Worm (Caenorhabditis elegans) whole organism, L4/young adult: ENCODE data around the gene nhr-132.

Source experiments
- W03F9.2 ChIP-seq: fragments of 150-350 bp; optimal IDR thresholded peaks from 2 replicates; lab custom pipeline; 2014; ENCODE audit warnings: missing biosample characterization, missing genetic modification characterization
- dao-5 ChIP-seq: sonication (generic microtip); optimal IDR thresholded peaks from 2 replicates; lab custom pipeline; 2016; ENCODE audit warnings: missing genotype, missing genetic modification characterization, moderate library complexity, missing compliant biosample characterization
- him-1 ChIP-seq: sonication (generic microtip); optimal IDR thresholded peaks from 2 replicates; lab custom pipeline; 2016; ENCODE audit warnings: missing genotype, missing genetic modification reagents, missing genetic modification characterization, missing compliant biosample characterization

nhr-132 gene

DNA sequence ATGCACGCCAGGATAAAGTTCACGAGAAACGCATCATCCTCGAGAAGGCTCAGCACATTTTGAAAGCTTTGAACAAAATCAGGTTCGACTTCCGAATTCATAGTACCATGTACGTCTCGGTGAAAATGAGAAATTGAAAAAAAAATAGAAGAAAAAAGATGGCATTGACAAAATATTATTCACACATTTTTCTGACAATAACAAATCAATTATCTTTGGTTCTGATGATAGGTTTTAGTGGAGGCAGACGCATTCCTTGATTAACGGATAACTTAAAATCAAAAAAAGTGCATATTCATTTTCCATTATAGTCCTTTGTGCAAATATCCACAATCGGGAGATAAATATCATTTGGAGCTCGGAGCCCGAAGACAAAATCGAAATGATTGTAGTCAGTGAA lies 12.7 kb upstream of the nhr-132 start, which contains the start of gene srw-107:
srw-107 (minus strand) TSS at position 101 of the 400 bp plus-strand sequence.
- no peak for TF ChIP-seq dao-5 (tag; lab: Kevin White, UChicago)

DNA sequence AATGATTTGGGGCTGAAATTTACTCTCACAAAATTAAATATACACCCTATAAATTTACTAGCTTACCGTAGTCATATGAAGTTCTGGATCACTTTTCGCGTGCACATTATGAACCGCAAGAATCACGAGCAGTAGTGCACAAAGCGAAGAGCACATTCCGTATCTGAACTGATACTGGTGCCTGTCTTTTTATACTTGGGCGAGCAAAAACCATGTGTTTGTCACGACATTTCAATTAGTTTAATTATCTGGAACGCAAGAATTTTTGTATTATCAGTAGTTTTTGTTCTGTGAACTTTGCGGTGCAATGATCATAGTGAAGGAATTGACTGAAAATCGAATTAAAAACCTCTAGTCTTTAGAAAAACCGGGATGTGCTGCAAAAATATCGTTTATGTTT lies 10.2 kb upstream of the nhr-132 start, which contains the start of gene lipl-3:
lipl-3 (minus strand) TSS at position 161 of the 400 bp plus-strand sequence.
- TF ChIP-seq W03F9.2 (tag; lab: Kevin White, UChicago) = no peak
- TF ChIP-seq him-1 = no peak
- no peak for TF ChIP-seq dao-5 (tag; lab: Kevin White, UChicago)

- TF ChIP-seq dao-5 (tag; lab: Kevin White, UChicago) (no peak), W03F9.2 (tag; lab: Kevin White, UChicago) (no peak), him-1 (no peak)
Observed at ce11 chrV:525040-525439, 9.2 kb upstream of the nhr-132 start, which contains the start of gene R11G11.16. Gene R11G11.16, minus strand, starts transcription at chrV:525140.

ce11 chrV:527602-528001 lies 6.6 kb upstream of the nhr-132 start, which contains the start of gene srw-108:
Gene srw-108, plus strand, starts transcription at chrV:527902.
- TF ChIP-seq him-1 (no peak), dao-5 (tag; lab: Kevin White, UChicago) (no peak), W03F9.2 (tag; lab: Kevin White, UChicago) (no peak)

- TF ChIP-seq him-1 (no peak), W03F9.2 (tag; lab: Kevin White, UChicago) (no peak), dao-5 (tag; lab: Kevin White, UChicago) (no peak)
Observed at ce11 chrV:532046-532445, 2.2 kb upstream of the nhr-132 start, which contains the start of gene nhr-58. Gene nhr-58, plus strand, starts transcription at chrV:532259.

DNA sequence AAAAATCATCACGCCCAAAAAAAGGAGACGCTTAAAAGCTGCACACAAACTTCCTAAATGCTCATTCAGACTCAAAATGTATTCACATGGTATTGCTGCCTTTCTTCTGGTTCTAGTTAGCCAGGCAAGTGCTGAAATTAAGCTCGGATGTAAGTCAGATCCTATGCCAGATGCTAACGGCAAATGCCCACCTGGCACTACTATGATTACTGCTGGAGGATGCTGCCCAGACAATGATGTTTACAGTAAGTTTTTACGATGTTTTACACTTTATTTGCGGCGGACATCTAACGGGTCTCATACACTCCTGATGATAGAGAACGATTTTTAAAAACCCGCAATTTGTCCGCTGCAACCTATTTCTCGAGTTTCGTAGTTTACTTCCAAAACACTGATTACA lies 2.3 kb downstream of the nhr-132 start, which contains the start of gene C14C6.5:
C14C6.5 (plus strand) TSS at position 58 of the 400 bp plus-strand sequence.
- no peak for TF ChIP-seq him-1
- TF ChIP-seq W03F9.2 (tag; lab: Kevin White, UChicago) = no peak
- TF ChIP-seq dao-5 (tag; lab: Kevin White, UChicago) = no peak

ce11 chrV:539040-539510 lies 4.8 kb downstream of the nhr-132 start, which contains the start of gene nhr-155:
Gene nhr-155, plus strand, starts transcription at chrV:539460.
- TF ChIP-seq him-1 (no peak), dao-5 (tag; lab: Kevin White, UChicago) (no peak)

ce11 chrV:541470-541869 lies 7.2 kb downstream of the nhr-132 start:
- no peak for TF ChIP-seq dao-5 (tag; lab: Kevin White, UChicago)
- TF ChIP-seq W03F9.2 (tag; lab: Kevin White, UChicago) = no peak
- no peak for TF ChIP-seq him-1

DNA sequence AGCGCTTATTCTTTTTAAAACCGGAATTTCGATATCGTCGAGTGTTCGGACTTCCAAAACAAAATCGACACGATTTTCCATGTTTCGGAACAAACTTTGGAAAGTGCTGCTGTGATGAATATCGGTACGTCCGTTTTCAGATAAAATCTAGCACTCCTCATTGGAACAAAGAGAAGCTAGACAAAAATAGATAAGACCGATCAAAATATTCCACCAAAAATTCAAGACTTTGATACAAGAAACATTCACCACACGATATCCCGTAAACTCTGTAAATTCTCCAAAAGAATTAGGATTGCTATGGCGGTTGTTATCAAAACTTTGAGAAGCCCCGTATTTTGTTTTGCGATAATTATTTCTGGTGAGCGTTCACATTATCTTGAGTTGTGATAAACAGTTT lies 8.9 kb downstream of the nhr-132 start, which contains the start of gene C14C6.3:
C14C6.3 (plus strand) TSS at position 301 of the 400 bp plus-strand sequence.
- TF ChIP-seq him-1 (no peak), W03F9.2 (tag; lab: Kevin White, UChicago) (no peak), dao-5 (tag; lab: Kevin White, UChicago) (no peak)

- no peak for TF ChIP-seq dao-5 (tag; lab: Kevin White, UChicago)
- TF ChIP-seq him-1 = no peak
- no peak for TF ChIP-seq W03F9.2 (tag; lab: Kevin White, UChicago)
Observed at ce11 chrV:547980-548379, 13.7 kb downstream of the nhr-132 start, which contains the start of gene C14C6.6. Gene C14C6.6, minus strand, starts transcription at chrV:548080.

DNA sequence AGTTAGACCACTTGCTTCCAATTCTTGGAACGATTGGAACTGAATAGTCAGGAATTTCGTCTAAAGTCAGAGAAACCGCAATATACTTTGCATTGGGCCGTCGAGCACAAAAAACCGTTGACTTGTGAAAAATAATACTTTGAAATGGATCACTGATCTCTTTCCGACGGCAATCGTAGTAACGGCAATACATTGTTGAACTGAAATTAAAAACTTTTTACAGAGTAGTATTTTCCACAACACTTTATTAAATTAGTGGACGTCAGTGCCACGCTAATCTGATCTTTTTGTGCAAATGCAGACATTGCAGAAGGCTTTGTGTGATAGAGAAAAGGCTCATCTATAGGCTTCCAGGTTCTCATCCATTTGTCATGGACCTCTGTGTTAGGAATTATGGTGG lies 18.2 kb downstream of the nhr-132 start:
- TF ChIP-seq him-1 = no peak
- TF ChIP-seq dao-5 (tag; lab: Kevin White, UChicago) = no peak
- no peak for TF ChIP-seq W03F9.2 (tag; lab: Kevin White, UChicago)

DNA sequence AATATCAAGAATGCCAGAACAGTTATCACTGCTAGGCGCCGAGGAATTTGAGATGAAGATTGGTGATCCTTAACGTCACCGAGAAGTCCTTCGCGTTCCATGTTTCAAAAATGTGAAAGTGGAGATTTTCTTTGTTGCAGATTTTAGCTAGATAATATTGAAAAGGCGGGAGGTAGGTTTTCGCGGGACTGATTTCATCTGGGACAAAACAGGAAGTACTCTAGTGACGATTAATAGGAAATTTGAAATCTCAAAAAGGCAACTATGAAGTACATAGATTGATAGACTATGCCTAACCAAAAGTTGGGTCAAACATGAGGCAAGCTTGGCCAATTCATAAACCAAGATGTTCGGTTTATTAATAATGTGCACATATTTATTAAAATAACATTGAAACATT lies 18.8 kb downstream of the nhr-132 start, which contains the start of gene C14C6.8:
C14C6.8 (minus strand) TSS at position 101 of the 400 bp plus-strand sequence.
- TF ChIP-seq dao-5 (tag; lab: Kevin White, UChicago) (no peak), W03F9.2 (tag; lab: Kevin White, UChicago) (no peak), him-1 (no peak)

- no peak for TF ChIP-seq him-1
- TF ChIP-seq W03F9.2 (tag; lab: Kevin White, UChicago) = no peak
Observed at ce11 chrV:556055-556454, 21.8 kb downstream of the nhr-132 start, which contains the start of gene srx-8. Gene srx-8, minus strand, starts transcription at chrV:556155.

ce11 chrV:559940-560339 lies 25.7 kb downstream of the nhr-132 start, which contains the start of gene srx-7:
Gene srx-7, plus strand, starts transcription at chrV:560195.
- TF ChIP-seq him-1 = no peak

DNA sequence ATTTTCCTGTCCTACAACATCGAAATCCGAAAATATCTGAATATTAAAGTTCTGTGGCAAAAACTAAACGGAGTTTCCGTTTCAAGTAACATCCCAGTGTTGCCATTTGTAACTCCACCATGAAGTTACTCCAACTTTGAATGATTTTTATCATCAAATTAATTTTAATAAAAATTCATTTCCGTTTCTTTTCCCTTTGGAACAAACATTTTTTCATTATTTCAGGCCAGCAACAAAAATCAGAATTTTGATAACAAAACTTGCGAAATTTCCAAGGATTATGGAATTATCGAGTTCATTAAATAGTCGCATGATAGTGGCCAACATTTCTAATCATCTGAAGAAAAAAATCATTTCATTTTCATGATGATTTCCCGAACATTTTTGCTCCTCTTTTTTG lies 28.6 kb downstream of the nhr-132 start, which contains the start of gene C14C6.2:
C14C6.2 (plus strand) TSS at position 301 of the 400 bp plus-strand sequence.
- no peak for TF ChIP-seq him-1
- no peak for TF ChIP-seq W03F9.2 (tag; lab: Kevin White, UChicago)
- TF ChIP-seq dao-5 (tag; lab: Kevin White, UChicago) = no peak
